Worm (Caenorhabditis elegans) whole organism, young adult: ENCODE results near the gene enu-3.1.

Experiments used
- D2030.7 ChIP-seq: fragments of 200-800 bp; sonication (Bioruptor generic); IDR thresholded peaks from 2 replicates; pipeline ENCODE4 v1.3.6; 2022; ENCODE audit warnings: missing genetic modification reagents, missing genetic modification characterization, missing compliant biosample characterization
- F23B12.7 ChIP-seq: sonication (generic microtip); optimal IDR thresholded peaks from 2 replicates; lab custom pipeline; 2017; ENCODE audit warnings: missing genetic modification characterization, mild to moderate bottlenecking, missing compliant biosample characterization, antibody characterized with exemption, moderate library complexity; ENCODE audit not compliant: insufficient read depth
- F33H1.4 ChIP-seq: fragments of 200-800 bp; sonication (Bioruptor generic); IDR thresholded peaks from 2 replicates; pipeline ENCODE4 v1.3.6; 2022; ENCODE audit warnings: missing genetic modification reagents, missing genetic modification characterization, missing compliant biosample characterization
- F49E8.2 ChIP-seq: sonication (generic microtip); optimal IDR thresholded peaks from 3 replicates; lab custom pipeline; 2017; ENCODE audit warnings: missing genetic modification characterization, mild to moderate bottlenecking, missing compliant biosample characterization, antibody characterized with exemption, moderate library complexity; ENCODE audit not compliant: insufficient read depth
- F55B11.4 ChIP-seq: sonication (generic microtip); optimal IDR thresholded peaks from 2 replicates; lab custom pipeline; 2016; ENCODE audit warnings: missing compliant biosample characterization, missing genetic modification characterization, borderline replicate concordance; ENCODE audit not compliant: insufficient read depth
- F57A8.1 ChIP-seq: fragments of 200-800 bp; sonication (Bioruptor generic); optimal IDR thresholded peaks from 2 replicates; lab custom pipeline; 2018; ENCODE audit warnings: mild to moderate bottlenecking, missing genetic modification characterization, moderate library complexity, missing compliant biosample characterization
- F57C9.4 ChIP-seq: sonication (generic microtip); optimal IDR thresholded peaks from 2 replicates; lab custom pipeline; 2017; ENCODE audit warnings: mild to moderate bottlenecking, missing genetic modification characterization, missing compliant biosample characterization
- Y56A3A.18 ChIP-seq: fragments of 200-800 bp; sonication (Bioruptor generic); IDR thresholded peaks from 2 replicates; pipeline ENCODE4 v1.3.6; 2022; ENCODE audit warnings: missing genetic modification reagents, missing genetic modification characterization, missing compliant biosample characterization
- aptf-2 ChIP-seq: fragments of 200-800 bp; sonication (Bioruptor generic); conservative IDR thresholded peaks from 2 replicates; pipeline ENCODE4 v1.3.6; 2022; ENCODE audit warnings: missing genetic modification reagents, missing genetic modification characterization, missing compliant biosample characterization
- athp-1 ChIP-seq: sonication (generic microtip); optimal IDR thresholded peaks from 2 replicates; lab custom pipeline; 2017; ENCODE audit warnings: mild to moderate bottlenecking, missing genetic modification characterization, missing compliant biosample characterization
- attf-3 ChIP-seq: fragments of 200-800 bp; sonication (Bioruptor generic); conservative IDR thresholded peaks from 2 replicates; pipeline ENCODE4 v1.3.6; 2022; ENCODE audit warnings: missing genetic modification reagents, missing genetic modification characterization, missing compliant biosample characterization
- bed-1 ChIP-seq: fragments of 200-800 bp; sonication (Bioruptor generic); IDR thresholded peaks from 2 replicates; pipeline ENCODE4 v1.3.6; 2022; ENCODE audit warnings: missing genetic modification reagents, missing genetic modification characterization, missing compliant biosample characterization
- ccch-3 ChIP-seq: fragments of 200-800 bp; sonication (Bioruptor generic); optimal IDR thresholded peaks from 2 replicates; lab custom pipeline; 2018; ENCODE audit warnings: mild to moderate bottlenecking, missing genetic modification characterization, missing compliant biosample characterization
- cebp-2 ChIP-seq: fragments of 200-800 bp; sonication (Bioruptor generic); IDR thresholded peaks from 2 replicates; pipeline ENCODE4 v1.3.6; 2022; ENCODE audit warnings: missing genetic modification characterization, missing compliant biosample characterization
- ceh-58 ChIP-seq: fragments of 200-800 bp; sonication (Bioruptor generic); IDR thresholded peaks from 2 replicates; pipeline ENCODE4 v1.3.6; 2022; ENCODE audit warnings: missing genetic modification characterization, missing compliant biosample characterization
- chd-7 ChIP-seq: sonication (generic microtip); optimal IDR thresholded peaks from 2 replicates; lab custom pipeline; 2016; ENCODE audit warnings: mild to moderate bottlenecking, missing genetic modification characterization, moderate library complexity, missing compliant biosample characterization
- die-1 ChIP-seq: sonication (generic microtip); optimal IDR thresholded peaks from 2 replicates; lab custom pipeline; 2016; ENCODE audit warnings: missing genotype, mild to moderate bottlenecking, missing genetic modification characterization, missing compliant biosample characterization
- dox-1 ChIP-seq: fragments of 200-800 bp; sonication (Bioruptor generic); IDR thresholded peaks from 2 replicates; pipeline ENCODE4 v1.3.6; 2022; ENCODE audit warnings: missing genetic modification reagents, missing genetic modification characterization, missing compliant biosample characterization
- ekl-4 ChIP-seq: fragments of 200-800 bp; sonication (Bioruptor generic); IDR thresholded peaks from 2 replicates; pipeline ENCODE4 v1.3.6; 2022; ENCODE audit warnings: missing genetic modification reagents, missing genetic modification characterization, missing compliant biosample characterization
- fkh-3 ChIP-seq: sonication (generic microtip); optimal IDR thresholded peaks from 2 replicates; lab custom pipeline; 2016; ENCODE audit warnings: mild to moderate bottlenecking, missing genetic modification characterization, missing compliant biosample characterization
- gei-17 ChIP-seq: fragments of 200-800 bp; sonication (Bioruptor generic); optimal IDR thresholded peaks from 2 replicates; lab custom pipeline; 2018; ENCODE audit warnings: mild to moderate bottlenecking, missing genetic modification characterization, missing compliant biosample characterization
- him-1 ChIP-seq: sonication (generic microtip); optimal IDR thresholded peaks from 2 replicates; lab custom pipeline; 2016; ENCODE audit warnings: missing genotype, missing genetic modification reagents, missing genetic modification characterization, missing compliant biosample characterization
- hlh-26 ChIP-seq: fragments of 200-800 bp; sonication (Bioruptor generic); conservative IDR thresholded peaks from 2 replicates; pipeline ENCODE4 v1.3.6; 2022; ENCODE audit warnings: missing genetic modification reagents, missing genetic modification characterization, missing compliant biosample characterization
- hsf-1 ChIP-seq: fragments of 200-800 bp; sonication (Bioruptor generic); IDR thresholded peaks from 2 replicates; pipeline ENCODE4 v1.3.6; 2022; ENCODE audit warnings: missing genetic modification reagents, missing genetic modification characterization, missing compliant biosample characterization
- lag-1 ChIP-seq: fragments of 200-800 bp; sonication (Bioruptor generic); IDR thresholded peaks from 2 replicates; pipeline ENCODE4 v1.3.6; 2022; ENCODE audit warnings: missing genetic modification reagents, missing genetic modification characterization, missing compliant biosample characterization
- let-526 ChIP-seq: fragments of 200-800 bp; sonication (Bioruptor generic); IDR thresholded peaks from 2 replicates; pipeline ENCODE4 v1.3.6; 2022; ENCODE audit warnings: missing genetic modification reagents, missing genetic modification characterization, missing compliant biosample characterization
- let-607 ChIP-seq, 2 experiments: fragments of 200-800 bp in 1 of 2; sonication (Bioruptor generic) in 1 of 2; sonication (generic microtip) in 1 of 2; optimal IDR thresholded peaks; 2 replicates each; lab custom pipeline; 2016 to 2018; ENCODE audit warnings: mild to moderate bottlenecking in 2 of 2, missing compliant biosample characterization in 2 of 2, missing genetic modification characterization in 2 of 2, moderate library complexity in 2 of 2, missing genotype in 1 of 2
- lin-54 ChIP-seq: fragments of 200-800 bp; sonication (Bioruptor generic); optimal IDR thresholded peaks from 2 replicates; lab custom pipeline; 2018; ENCODE audit warnings: mild to moderate bottlenecking, missing genetic modification characterization, missing compliant biosample characterization
- lir-1 ChIP-seq: fragments of 200-800 bp; sonication (Bioruptor generic); conservative IDR thresholded peaks from 2 replicates; pipeline ENCODE4 v1.3.6; 2022; ENCODE audit warnings: missing genetic modification reagents, missing genetic modification characterization, missing compliant biosample characterization
- madf-3 ChIP-seq: fragments of 200-800 bp; sonication (Bioruptor generic); IDR thresholded peaks from 2 replicates; pipeline ENCODE4 v1.3.6; 2022; ENCODE audit warnings: missing genetic modification reagents, missing genetic modification characterization, missing compliant biosample characterization
- madf-8 ChIP-seq: fragments of 200-800 bp; sonication (Bioruptor generic); conservative IDR thresholded peaks from 2 replicates; pipeline ENCODE4 v1.3.6; 2022; ENCODE audit warnings: missing genetic modification reagents, missing genetic modification characterization, missing compliant biosample characterization
- mes-4 ChIP-seq: sonication (generic microtip); optimal IDR thresholded peaks from 2 replicates; lab custom pipeline; 2016; ENCODE audit warnings: missing genotype, missing genetic modification characterization, missing compliant biosample characterization
- nfya-1 ChIP-seq: sonication (generic microtip); optimal IDR thresholded peaks from 2 replicates; lab custom pipeline; 2017; ENCODE audit warnings: antibody characterized with exemption, missing compliant biosample characterization, missing genetic modification characterization, borderline replicate concordance; ENCODE audit not compliant: insufficient read depth
- nhr-120 ChIP-seq: fragments of 200-800 bp; sonication (Bioruptor generic); IDR thresholded peaks from 2 replicates; pipeline ENCODE4 v1.3.6; 2022; ENCODE audit warnings: missing genetic modification characterization, missing compliant biosample characterization
- nhr-27 ChIP-seq: fragments of 200-800 bp; sonication (Bioruptor generic); optimal IDR thresholded peaks from 2 replicates; lab custom pipeline; 2018; ENCODE audit warnings: mild to moderate bottlenecking, missing genetic modification characterization, moderate library complexity, missing compliant biosample characterization
- pbrm-1 ChIP-seq: fragments of 200-800 bp; sonication (Bioruptor generic); IDR thresholded peaks from 2 replicates; pipeline ENCODE4 v1.3.6; 2022; ENCODE audit warnings: missing genetic modification reagents, missing genetic modification characterization, missing compliant biosample characterization
- pha-4 ChIP-seq: fragments of 150-350 bp; sonication (generic microtip); optimal IDR thresholded peaks from 2 replicates; lab custom pipeline; 2014; ENCODE audit warnings: missing biosample characterization, missing genetic modification reagents, missing genetic modification characterization
- rec-8 ChIP-seq, 2 experiments: sonication (generic microtip); optimal IDR thresholded peaks; 2 replicates each; lab custom pipeline; 2016; ENCODE audit warnings: mild to moderate bottlenecking in 2 of 2, missing genetic modification characterization in 2 of 2, missing genetic modification reagents in 2 of 2, missing genotype in 2 of 2, missing biosample characterization in 1 of 2, missing compliant biosample characterization in 1 of 2, moderate library complexity in 1 of 2
- sdz-38 ChIP-seq: sonication (generic microtip); optimal IDR thresholded peaks from 2 replicates; lab custom pipeline; 2016; ENCODE audit warnings: missing genotype, missing genetic modification characterization, missing compliant biosample characterization
- snpc-1.1 ChIP-seq: sonication (generic microtip); optimal IDR thresholded peaks from 2 replicates; lab custom pipeline; 2017; ENCODE audit warnings: missing genetic modification characterization, mild to moderate bottlenecking, missing compliant biosample characterization, antibody characterized with exemption, moderate library complexity, missing genotype, missing genetic modification reagents; ENCODE audit not compliant: insufficient read depth
- tbx-9 ChIP-seq: sonication (generic microtip); optimal IDR thresholded peaks from 2 replicates; lab custom pipeline; 2016; ENCODE audit warnings: borderline replicate concordance, missing genetic modification characterization, inconsistent platforms, missing compliant biosample characterization
- unc-130 ChIP-seq: sonication (generic microtip); optimal IDR thresholded peaks from 2 replicates; lab custom pipeline; 2016; ENCODE audit warnings: missing genetic modification reagents, missing genetic modification characterization, missing compliant biosample characterization
- ztf-22 ChIP-seq: fragments of 200-800 bp; sonication (Bioruptor generic); optimal IDR thresholded peaks from 2 replicates; lab custom pipeline; 2018; ENCODE audit warnings: mild to moderate bottlenecking, missing genetic modification characterization, moderate library complexity, missing compliant biosample characterization

enu-3.1 gene

DNA sequence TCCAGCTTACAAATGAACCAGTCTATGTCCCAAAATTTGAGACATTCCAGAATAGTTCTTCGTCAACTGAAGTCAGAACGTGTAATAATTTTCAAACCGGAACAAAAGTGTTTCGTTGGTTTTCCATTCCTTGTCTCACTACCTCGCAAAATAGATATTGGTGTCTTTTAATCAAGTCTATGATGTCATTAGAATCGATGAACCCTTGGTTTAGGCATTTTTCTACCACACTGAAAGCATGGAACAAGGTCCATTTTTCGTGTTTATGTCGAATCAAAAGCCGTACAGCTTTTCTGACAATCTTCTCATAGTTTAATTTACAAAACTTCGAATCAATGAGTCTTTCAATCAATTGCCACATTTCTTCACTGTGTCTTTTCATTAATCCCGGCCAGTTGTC is 10.7 kb downstream of the enu-3.1 start, which contains the start of gene H04D03.7:
H04D03.7 (minus strand) TSS at position 101 of the 400 bp plus-strand sequence.
- TF ChIP-seq nhr-120 (GFP tag; lab: Robert Waterston, UW) (no peak), F57C9.4 (tag; lab: Kevin White, UChicago) (no peak), let-607 (tag; optimal IDR thresholded peaks at IDR 0.05; lab: Kevin White, UChicago) (no peak), chd-7 (no peak), fkh-3 (no peak), pbrm-1 (GFP tag; lab: Robert Waterston, UW) (no peak), bed-1 (GFP tag; lab: Robert Waterston, UW) (no peak), attf-3 (no peak)

DNA sequence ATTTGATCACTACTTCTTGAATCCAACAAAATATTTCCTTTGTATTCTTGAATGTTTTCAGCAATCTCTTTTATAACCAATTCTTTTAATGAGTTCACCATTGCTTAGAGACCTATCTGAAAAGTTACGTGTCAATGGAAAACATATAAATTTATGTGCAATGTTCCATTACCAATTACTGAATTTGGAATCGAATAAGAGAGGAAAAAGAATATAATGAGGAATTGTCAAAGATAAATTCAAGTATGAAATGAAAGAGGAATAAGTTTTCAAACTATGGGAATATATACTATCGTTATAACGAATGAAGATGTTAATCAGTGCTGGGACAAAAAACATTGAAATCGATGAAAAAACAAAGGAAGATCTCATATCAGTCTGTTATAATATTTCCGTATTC is 14.9 kb downstream of the enu-3.1 start, which contains the start of gene H04D03.4:
H04D03.4 (minus strand) TSS at position 101 of the 400 bp plus-strand sequence.
- TF ChIP-seq madf-8 (GFP tag; lab: Robert Waterston, UW) = no peak
- TF ChIP-seq F23B12.7 (tag; lab: Kevin White, UChicago) = no peak
- no peak for TF ChIP-seq die-1 (tag; lab: Kevin White, UChicago)
- no peak for TF ChIP-seq attf-3
- TF ChIP-seq snpc-1.1 (tag; lab: Kevin White, UChicago) = no peak
- TF ChIP-seq D2030.7 (GFP tag; lab: Robert Waterston, UW) = no peak
- no peak for TF ChIP-seq lag-1 (GFP tag; lab: Robert Waterston, UW)
- no peak for TF ChIP-seq dox-1 (GFP tag; lab: Robert Waterston, UW)
- no peak for TF ChIP-seq athp-1 (tag; lab: Kevin White, UChicago)
- TF ChIP-seq him-1 (tag; lab: Kevin White, UChicago) = no peak
- TF ChIP-seq cebp-2 (GFP tag; lab: Robert Waterston, UW) = no peak
- TF ChIP-seq madf-3 (GFP tag; lab: Robert Waterston, UW) = no peak
- no peak for TF ChIP-seq aptf-2 (GFP tag; lab: Robert Waterston, UW)
- TF ChIP-seq unc-130 = no peak
- no peak for TF ChIP-seq nfya-1 (tag; lab: Kevin White, UChicago)
- TF ChIP-seq hsf-1 (GFP tag; lab: Robert Waterston, UW) = no peak
- no peak for TF ChIP-seq ccch-3 (GFP tag; lab: Kevin White, UChicago)
- TF ChIP-seq F49E8.2 (tag; lab: Kevin White, UChicago) = no peak
- no peak for TF ChIP-seq pha-4 (tag; lab: Kevin White, UChicago)

DNA sequence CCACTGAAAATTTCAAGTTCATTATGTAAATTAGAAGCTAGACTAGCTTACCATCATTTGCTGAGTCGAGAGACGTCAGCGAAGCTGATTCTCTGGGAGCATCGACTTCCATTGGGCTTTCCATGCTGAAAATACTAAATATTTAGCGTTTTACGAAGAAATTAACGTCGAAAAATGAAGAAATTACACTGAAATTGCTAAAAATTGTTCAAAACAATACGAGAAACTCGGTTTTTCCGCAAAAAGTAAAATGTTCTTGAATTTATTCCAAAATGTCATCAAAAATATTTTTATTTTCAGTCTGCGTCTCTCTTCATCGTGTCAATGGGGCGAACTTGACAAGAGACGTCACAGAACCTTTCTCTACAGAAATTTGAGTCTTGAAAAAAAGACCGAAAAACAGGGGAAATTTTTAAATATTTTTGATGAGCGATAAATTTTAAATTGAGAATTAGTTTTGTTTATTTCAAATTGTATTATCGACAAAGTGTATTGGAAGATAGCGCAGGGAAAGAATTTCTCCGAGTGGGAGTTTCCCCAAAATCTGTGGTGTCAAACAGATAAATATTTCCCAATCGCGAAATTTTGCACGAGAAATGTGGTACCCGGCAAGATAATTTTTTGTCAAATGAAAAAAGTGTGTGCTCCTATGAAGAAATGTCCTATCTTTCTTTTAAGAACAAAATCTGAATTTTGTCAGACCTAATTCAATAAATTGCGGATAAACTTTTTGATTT is 24.5 kb downstream of the enu-3.1 start, which contains the start of gene ecps-1:
ecps-1 (minus strand) TSS at position 125 of the 737 bp plus-strand sequence.
- TF ChIP-seq lir-1 (GFP tag; lab: Robert Waterston, UW) (peak; percentile 88), lin-54 (peak; percentile 88), sdz-38 (tag; lab: Kevin White, UChicago) (no peak), rec-8 (tag; optimal IDR thresholded peaks at IDR 0.05; lab: Kevin White, UChicago) (peak; percentile 6 to 37), ceh-58 (GFP tag; lab: Robert Waterston, UW) (no peak), nhr-27 (no peak), let-526 (GFP tag; lab: Robert Waterston, UW) (peak; percentile 68; the same call in 1 of the 2 replicates), let-607 (tag; optimal IDR thresholded peaks at IDR 0.05; lab: Kevin White, UChicago) (peak; percentile 14 to 19), F57A8.1 (GFP tag; lab: Kevin White, UChicago) (no peak), gei-17 (no peak), ztf-22 (GFP tag; lab: Kevin White, UChicago) (peak; percentile 12), mes-4 (tag; lab: Kevin White, UChicago) (no peak), F33H1.4 (GFP tag; lab: Robert Waterston, UW) (peak; percentile 74), Y56A3A.18 (GFP tag; lab: Robert Waterston, UW) (no peak), hlh-26 (GFP tag; lab: Robert Waterston, UW) (no peak), ekl-4 (GFP tag; lab: Robert Waterston, UW) (peak; percentile 84; the same call in 1 of the 2 replicates), F55B11.4 (tag; lab: Kevin White, UChicago) (no peak), tbx-9 (tag; lab: Kevin White, UChicago) (no peak), snpc-1.1 (tag; lab: Kevin White, UChicago) (peak; percentile 73), pbrm-1 (GFP tag; lab: Robert Waterston, UW) (peak; percentile 94)
